Worm (Caenorhabditis elegans): ENCODE results near the gene R13H4.5.

The R13H4.5 gene

ce11 chrV:11889115-11889935 is 28.9 kb downstream of the R13H4.5 start (continued):
- no peak for TF ChIP-seq F22D6.2 (tag; optimal IDR thresholded peaks at IDR 0.05)
- TF ChIP-seq athp-1 (tag; optimal IDR thresholded peaks at IDR 0.05): no peak
- TF ChIP-seq madf-10 (tag; optimal IDR thresholded peaks at IDR 0.05): no peak
- TF ChIP-seq tbp1 (GFP tag; optimal IDR thresholded peaks at IDR 0.05): no peak
- TF ChIP-seq Y56A3A.18 (GFP tag; IDR thresholded peaks at IDR 0.05): no peak
- TF ChIP-seq nfya-2 (GFP tag; IDR thresholded peaks at IDR 0.05): no peak
- TF ChIP-seq F23B12.7 (tag; optimal IDR thresholded peaks at IDR 0.05; ENCODE audit: insufficient read depth): peak; percentile 43
- no peak for TF ChIP-seq aptf-2 (GFP tag; conservative IDR thresholded peaks at IDR 0.05)
- no peak for TF ChIP-seq zfh-2 (GFP tag; conservative IDR thresholded peaks at IDR 0.05)
- no peak for TF ChIP-seq bed-2 (GFP tag; IDR thresholded peaks at IDR 0.05)
- no peak for TF ChIP-seq egl-44 (GFP tag; IDR thresholded peaks at IDR 0.05)
- TF ChIP-seq lsl-1 (GFP tag; optimal IDR thresholded peaks at IDR 0.05): no peak
- no peak for TF ChIP-seq tbx-9 (tag; optimal IDR thresholded peaks at IDR 0.05; ENCODE audit: borderline replicate concordance)
- no peak for TF ChIP-seq hmg-1.2 (GFP tag; IDR thresholded peaks at IDR 0.05)
- TF ChIP-seq rcor-1 (GFP tag; IDR thresholded peaks at IDR 0.05): no peak
- no peak for TF ChIP-seq mel-28 (tag; optimal IDR thresholded peaks at IDR 0.05; ENCODE audit: borderline replicate concordance)
- no peak for TF ChIP-seq hlh-26 (GFP tag; conservative IDR thresholded peaks at IDR 0.05)
- TF ChIP-seq hsf-1 (GFP tag; IDR thresholded peaks at IDR 0.05): no peak
- no peak for TF ChIP-seq xnd-1 (tag; optimal IDR thresholded peaks at IDR 0.05)
- no peak for TF ChIP-seq ceh-91 (GFP tag; IDR thresholded peaks at IDR 0.05)
- no peak for TF ChIP-seq bed-1 (GFP tag; IDR thresholded peaks at IDR 0.05)
- no peak for TF ChIP-seq nhr-80 (tag; optimal IDR thresholded peaks at IDR 0.05)
- no peak for TF ChIP-seq lin-54 (GFP tag; optimal IDR thresholded peaks at IDR 0.05)
- no peak for TF ChIP-seq ztf-22 (GFP tag; optimal IDR thresholded peaks at IDR 0.05)
- TF ChIP-seq F55B11.4 (tag; optimal IDR thresholded peaks at IDR 0.05; ENCODE audit: borderline replicate concordance, insufficient read depth): no peak
- TF ChIP-seq F33H1.4 (GFP tag; IDR thresholded peaks at IDR 0.05): no peak
- TF ChIP-seq atf-7 (tag; optimal IDR thresholded peaks at IDR 0.05): no peak
- TF ChIP-seq snpc-3.4 (tag; optimal IDR thresholded peaks at IDR 0.05): no peak
- no peak for TF ChIP-seq fkh-3 (tag; optimal IDR thresholded peaks at IDR 0.05)
- no peak for TF ChIP-seq ztf-28 (GFP tag; IDR thresholded peaks at IDR 0.05)
- TF ChIP-seq egrh-3 (GFP tag; IDR thresholded peaks at IDR 0.05): no peak
- no peak for TF ChIP-seq F39B2.1 (GFP tag; IDR thresholded peaks at IDR 0.05)
- TF ChIP-seq pbrm-1 (GFP tag; IDR thresholded peaks at IDR 0.05): no peak
- TF ChIP-seq egl-18 (GFP tag; IDR thresholded peaks at IDR 0.05): no peak
- no peak for TF ChIP-seq C06A6.2 (GFP tag; conservative IDR thresholded peaks at IDR 0.05)
- peak; percentile 84 for TF ChIP-seq ama-1 (optimal IDR thresholded peaks at IDR 0.05)
- no peak for TF ChIP-seq ama-1 (GFP tag; optimal IDR thresholded peaks at IDR 0.05)
- no peak; the same call in 1 of the 2 replicates for TF ChIP-seq K11D2.4 (GFP tag; IDR thresholded peaks at IDR 0.05)
- TF ChIP-seq gei-17 (GFP tag; optimal IDR thresholded peaks at IDR 0.05): no peak
- TF ChIP-seq ekl-4 (GFP tag; IDR thresholded peaks at IDR 0.05): peak; percentile 12; the same call in 1 of the 2 replicates
- TF ChIP-seq Y67H2A.10 (GFP tag; conservative IDR thresholded peaks at IDR 0.05): no peak
- TF ChIP-seq madf-3 (GFP tag; IDR thresholded peaks at IDR 0.05): 0 out of 2 replicates have a peak, but pooled peaks have one; percentile 55
- no peak for TF ChIP-seq cebp-1 (GFP tag; IDR thresholded peaks at IDR 0.05)
- peak; percentile 40 for TF ChIP-seq cebp-1 (tag; optimal IDR thresholded peaks at IDR 0.05)
- TF ChIP-seq lin-26 (GFP tag; IDR thresholded peaks at IDR 0.05): no peak
- no peak for TF ChIP-seq F10E7.11 (tag; optimal IDR thresholded peaks at IDR 0.05)
- TF ChIP-seq lsy-27 (tag; optimal IDR thresholded peaks at IDR 0.05; ENCODE audit: borderline replicate concordance, insufficient read depth): no peak
- no peak for TF ChIP-seq F49E8.2 (tag; optimal IDR thresholded peaks at IDR 0.05; ENCODE audit: insufficient read depth)
